Fruit fly (Drosophila melanogaster): ENCODE data around the gene mRpL13.

The mRpL13 gene

DNA sequence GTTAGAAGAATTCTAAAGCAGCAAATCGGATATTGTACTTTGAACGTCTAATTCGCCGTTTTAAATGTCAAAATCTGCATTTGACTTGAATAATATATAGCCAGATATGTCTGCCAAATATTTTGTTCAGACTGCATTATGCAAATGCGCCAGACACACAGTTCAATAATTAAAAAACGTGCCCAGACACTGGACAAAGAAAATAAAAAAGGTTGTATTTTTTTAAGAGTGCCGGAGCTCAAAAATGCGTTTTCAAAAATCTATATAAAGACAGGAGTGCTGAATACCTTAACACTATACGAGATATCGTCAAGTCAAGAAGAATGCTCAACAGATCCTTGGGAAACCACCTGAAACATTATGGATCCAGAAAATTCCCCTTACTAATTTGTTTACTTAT, 46.7 kb downstream of the mRpL13 start, which contains the start of the genes CG17325 and CG42305:
Gene CG17325 (plus strand): TSS at position 301 of the 400 bp plus-strand sequence.
Gene CG42305 (plus strand): TSS at position 301 of the 400 bp plus-strand sequence.
- TF ChIP-seq h (GFP tag; optimal IDR thresholded peaks at IDR 0.05) (no peak), jim (GFP tag; optimal IDR thresholded peaks at IDR 0.05) (no peak), pan (optimal IDR thresholded peaks at IDR 0.05) (no peak), Sp1 (GFP tag; optimal IDR thresholded peaks at IDR 0.05) (no peak), sv (GFP tag; optimal IDR thresholded peaks at IDR 0.05) (no peak), Rel (GFP tag; optimal IDR thresholded peaks at IDR 0.05) (no peak), Rel (tag; optimal IDR thresholded peaks at IDR 0.05) (no peak), brk (GFP tag; optimal IDR thresholded peaks at IDR 0.05) (no peak), Vsx2 (GFP tag; optimal IDR thresholded peaks at IDR 0.05; ENCODE audit: partially characterized antibody) (no peak), lola (GFP tag; optimal IDR thresholded peaks at IDR 0.05) (no peak), woc (GFP tag; optimal IDR thresholded peaks at IDR 0.05) (no peak), Myc (optimal IDR thresholded peaks at IDR 0.05) (no peak), Jra (GFP tag; optimal IDR thresholded peaks at IDR 0.05) (no peak), HLH106 (tag; optimal IDR thresholded peaks at IDR 0.05) (no peak), CG32264 (GFP tag; optimal IDR thresholded peaks at IDR 0.05) (no peak), rgr (GFP tag; optimal IDR thresholded peaks at IDR 0.05) (no peak), ey (GFP tag; optimal IDR thresholded peaks at IDR 0.05) (no peak), CG9705 (GFP tag; optimal IDR thresholded peaks at IDR 0.05) (no peak), GATAd (GFP tag; optimal IDR thresholded peaks at IDR 0.05) (no peak)

DNA sequence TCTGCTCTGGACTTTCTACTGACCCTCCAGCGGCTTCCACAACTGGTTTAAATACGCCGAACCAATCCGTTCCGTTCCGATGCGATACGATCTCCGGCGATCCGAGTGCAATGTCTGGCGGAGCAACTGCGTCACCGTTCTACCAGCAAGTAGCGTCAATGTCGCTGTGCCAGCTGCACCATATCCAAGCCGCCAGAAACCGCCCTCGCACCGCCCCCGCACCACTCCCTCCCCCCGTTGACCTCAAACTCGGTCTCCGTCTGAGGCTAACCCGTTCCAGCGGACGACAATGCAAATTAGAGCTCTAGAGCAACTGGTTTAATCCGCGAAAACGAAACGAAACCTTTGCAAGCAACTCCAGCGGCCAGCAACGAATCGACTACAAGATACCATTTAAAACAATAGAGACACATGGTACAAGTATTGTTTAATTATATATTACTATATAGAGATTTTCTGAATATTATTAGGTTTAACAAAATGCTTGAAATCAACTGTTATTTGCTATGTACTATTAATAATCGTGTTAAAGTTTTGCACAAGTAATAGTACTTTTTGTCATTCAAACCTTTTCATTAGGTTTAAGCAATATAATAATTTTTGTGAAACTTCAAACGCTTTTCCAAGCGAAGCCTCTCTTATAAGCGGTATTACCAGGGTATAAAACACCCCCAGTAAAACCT, 47.9 kb downstream of the mRpL13 start, which contains the start of the genes CG10570 and CG42502:
Gene CG10570 (minus strand): TSS at position 293 of the 683 bp plus-strand sequence.
Gene CG42502 (minus strand): TSS at position 293 of the 683 bp plus-strand sequence.
- TF ChIP-seq tai (GFP tag; optimal IDR thresholded peaks at IDR 0.05) = no peak
- peak; percentile 41 for TF ChIP-seq HLH106 (tag; optimal IDR thresholded peaks at IDR 0.05)
- peak; percentile 27 for TF ChIP-seq Sp1 (GFP tag; optimal IDR thresholded peaks at IDR 0.05)
- peak; percentile 2 for TF ChIP-seq Dif (GFP tag; optimal IDR thresholded peaks at IDR 0.05; ENCODE audit: partially characterized antibody)
- TF ChIP-seq sage (GFP tag; optimal IDR thresholded peaks at IDR 0.05) = no peak
- TF ChIP-seq pan (optimal IDR thresholded peaks at IDR 0.05) = peak; percentile 34
- no peak for TF ChIP-seq Hr78 (GFP tag; optimal IDR thresholded peaks at IDR 0.05)

DNA sequence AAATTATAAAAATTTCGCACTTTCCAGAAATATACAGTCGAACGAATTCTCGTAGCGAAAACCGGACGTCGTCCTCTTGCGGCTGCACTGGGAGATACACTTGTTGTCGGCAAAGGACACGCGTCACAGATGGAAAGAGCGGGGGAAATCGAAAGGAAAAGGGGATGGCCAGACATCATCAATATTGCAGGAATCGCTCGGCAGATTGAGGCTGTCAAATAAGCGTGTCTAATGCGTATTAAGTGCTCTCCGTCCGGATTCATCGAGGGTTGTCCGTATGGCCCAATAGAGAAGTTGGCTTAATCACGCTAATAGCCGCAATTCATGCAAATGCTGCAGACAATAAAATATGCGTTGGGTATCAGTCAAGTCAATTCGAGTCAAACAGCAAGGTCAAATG, 49.6 kb downstream of the mRpL13 start:
- no peak for TF ChIP-seq Sp1 (GFP tag; optimal IDR thresholded peaks at IDR 0.05)
- TF ChIP-seq N (GFP tag; optimal IDR thresholded peaks at IDR 0.05) = no peak
- no peak for TF ChIP-seq Hr78 (GFP tag; optimal IDR thresholded peaks at IDR 0.05)
- TF ChIP-seq Rel (GFP tag; optimal IDR thresholded peaks at IDR 0.05) = no peak
- no peak for TF ChIP-seq Rel (tag; optimal IDR thresholded peaks at IDR 0.05)
- TF ChIP-seq fru (GFP tag; optimal IDR thresholded peaks at IDR 0.05) = no peak
- TF ChIP-seq OdsH (GFP tag; optimal IDR thresholded peaks at IDR 0.05) = no peak
- TF ChIP-seq GATAd (GFP tag; optimal IDR thresholded peaks at IDR 0.05) = no peak
- no peak for TF ChIP-seq psq (GFP tag; optimal IDR thresholded peaks at IDR 0.05)
- TF ChIP-seq dl (GFP tag; optimal IDR thresholded peaks at IDR 0.05; ENCODE audit: insufficient read depth in 1 of 2, partially characterized antibody in 2 of 2) = no peak
- no peak for TF ChIP-seq brk (GFP tag; optimal IDR thresholded peaks at IDR 0.05)
- no peak for TF ChIP-seq h (GFP tag; optimal IDR thresholded peaks at IDR 0.05)
- TF ChIP-seq HLH106 (tag; optimal IDR thresholded peaks at IDR 0.05) = no peak
- TF ChIP-seq tai (GFP tag; optimal IDR thresholded peaks at IDR 0.05) = no peak
- TF ChIP-seq dsf (GFP tag; optimal IDR thresholded peaks at IDR 0.05; ENCODE audit: borderline replicate concordance) = no peak
- no peak for TF ChIP-seq CG32264 (GFP tag; optimal IDR thresholded peaks at IDR 0.05)
- TF ChIP-seq sv (GFP tag; optimal IDR thresholded peaks at IDR 0.05) = no peak

DNA sequence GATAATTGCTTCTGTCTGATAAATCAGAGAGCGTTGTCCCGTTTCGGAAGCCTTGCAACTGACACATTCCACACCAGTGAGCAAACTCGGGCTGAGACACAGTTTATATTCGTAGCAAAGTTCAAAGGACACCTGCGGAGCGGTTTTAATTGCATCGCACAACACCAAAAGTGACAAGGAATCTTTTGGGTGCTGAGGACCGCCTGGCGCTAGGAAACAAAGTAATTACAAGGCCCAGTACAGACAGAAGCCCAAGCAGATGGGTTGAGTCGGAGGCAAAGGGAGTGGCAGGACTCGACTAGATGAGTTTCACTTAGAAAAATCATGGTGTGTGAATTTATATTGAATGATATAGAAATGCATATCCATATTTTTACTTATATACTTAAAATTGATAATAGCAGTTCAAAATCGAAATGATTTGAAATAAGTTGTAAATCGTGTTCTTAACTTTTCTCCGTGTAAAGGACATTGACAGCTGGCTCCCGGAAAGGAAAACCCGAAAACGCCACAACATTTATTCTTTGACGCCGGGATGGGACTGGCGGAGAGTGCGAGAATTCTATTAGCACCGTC, 50.2 kb downstream of the mRpL13 start:
- TF ChIP-seq dl (GFP tag; optimal IDR thresholded peaks at IDR 0.05; ENCODE audit: insufficient read depth in 1 of 2, partially characterized antibody in 2 of 2) = no peak
- no peak for TF ChIP-seq rgr (GFP tag; optimal IDR thresholded peaks at IDR 0.05)
- TF ChIP-seq CrebA (GFP tag; optimal IDR thresholded peaks at IDR 0.05; ENCODE audit: borderline replicate concordance) = no peak
- TF ChIP-seq tai (GFP tag; optimal IDR thresholded peaks at IDR 0.05) = no peak
- no peak for TF ChIP-seq GATAd (GFP tag; optimal IDR thresholded peaks at IDR 0.05)
- TF ChIP-seq fru (GFP tag; optimal IDR thresholded peaks at IDR 0.05) = no peak
- no peak for TF ChIP-seq Rel (GFP tag; optimal IDR thresholded peaks at IDR 0.05)
- TF ChIP-seq Rel (tag; optimal IDR thresholded peaks at IDR 0.05) = no peak
- TF ChIP-seq woc (GFP tag; optimal IDR thresholded peaks at IDR 0.05) = no peak
- TF ChIP-seq Mio (GFP tag; optimal IDR thresholded peaks at IDR 0.05) = no peak
- TF ChIP-seq h (GFP tag; optimal IDR thresholded peaks at IDR 0.05) = no peak
- no peak for TF ChIP-seq sage (GFP tag; optimal IDR thresholded peaks at IDR 0.05)
- no peak for TF ChIP-seq ey (GFP tag; optimal IDR thresholded peaks at IDR 0.05)
